Fruit fly (Drosophila melanogaster) whole organism: ENCODE results near the gene Sr-CI.

Experiments
- CG8478 ChIP-seq: fragments of >200 bp; optimal IDR thresholded peaks from 2 replicates; lab custom pipeline; 2018; ENCODE audit warnings: inconsistent platforms
- Dll ChIP-seq: fragments of >200 bp; optimal IDR thresholded peaks from 2 replicates; lab custom pipeline; 2017
- EcR ChIP-seq, 2 experiments: fragments of >200 bp; optimal IDR thresholded peaks; 2 replicates each; lab custom pipeline; 2017; ENCODE audit warnings: missing biosample characterization in 2 of 2, missing genetic modification characterization in 2 of 2, missing genetic modification reagents in 2 of 2
- pan ChIP-seq: fragments of >200 bp; optimal IDR thresholded peaks from 2 replicates; lab custom pipeline; 2017
- psq ChIP-seq: fragments of >200 bp; optimal IDR thresholded peaks from 2 replicates; lab custom pipeline; 2017
- usp ChIP-seq: fragments of >200 bp; optimal IDR thresholded peaks from 2 replicates; lab custom pipeline; 2017; ENCODE audit warnings: missing biosample characterization, missing genetic modification characterization, mixed read lengths

The Sr-CI gene

DNA sequence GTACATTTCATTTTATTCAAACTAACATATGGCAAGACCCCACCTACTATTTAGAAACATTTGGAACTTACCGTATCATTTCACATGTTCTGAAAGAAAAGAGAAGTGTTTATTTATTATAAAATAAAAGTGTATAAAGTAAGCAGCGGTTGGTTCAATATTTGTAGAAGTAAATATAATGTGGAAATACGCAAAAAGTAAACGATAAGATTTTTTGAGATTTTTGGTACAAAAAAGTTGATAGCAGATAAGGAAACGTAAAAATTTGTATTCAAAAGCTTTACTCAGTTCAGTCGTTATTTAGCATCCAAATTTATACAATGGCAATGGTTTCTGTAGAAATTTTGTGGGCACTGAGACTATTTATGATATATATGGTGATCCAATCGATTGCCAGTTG is 1.5 kb upstream of the Sr-CI start, which contains the start of gene Sr-CIII:
Gene Sr-CIII (plus strand): TSS at position 301 of the 400 bp plus-strand sequence.
- TF ChIP-seq psq (lab: Kevin White, UChicago), result no peak
- TF ChIP-seq Dll (lab: Kevin White, UChicago), result no peak
- TF ChIP-seq CG8478 (lab: Kevin White, UChicago), result no peak
- no peak for TF ChIP-seq usp (GFP tag; lab: Kevin White, UChicago)
- no peak for TF ChIP-seq EcR (GFP tag; optimal IDR thresholded peaks at IDR 0.05; lab: Kevin White, UChicago)
- TF ChIP-seq pan, result no peak

DNA sequence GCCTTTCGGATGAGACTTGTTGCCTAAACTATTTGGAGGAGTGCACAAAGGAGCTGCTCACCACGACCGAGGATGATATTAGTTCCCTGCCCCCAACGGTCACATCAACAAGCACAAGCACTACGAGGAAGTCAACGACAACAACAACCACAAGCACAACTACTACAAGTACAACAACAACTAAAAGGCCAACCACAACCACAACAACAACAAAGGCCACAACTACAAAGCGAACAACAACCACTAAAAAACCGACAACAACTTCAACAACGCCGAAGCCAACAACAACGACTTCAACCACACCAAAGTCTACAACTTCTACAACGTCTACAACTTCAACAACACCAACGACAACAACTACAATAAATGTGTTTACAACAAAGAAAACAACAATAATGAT is 1.5 kb downstream of the Sr-CI start:
- TF ChIP-seq CG8478 (lab: Kevin White, UChicago) (no peak), usp (GFP tag; lab: Kevin White, UChicago) (no peak), EcR (GFP tag; optimal IDR thresholded peaks at IDR 0.05; lab: Kevin White, UChicago) (no peak), psq (lab: Kevin White, UChicago) (no peak), Dll (lab: Kevin White, UChicago) (no peak), pan (no peak)

DNA sequence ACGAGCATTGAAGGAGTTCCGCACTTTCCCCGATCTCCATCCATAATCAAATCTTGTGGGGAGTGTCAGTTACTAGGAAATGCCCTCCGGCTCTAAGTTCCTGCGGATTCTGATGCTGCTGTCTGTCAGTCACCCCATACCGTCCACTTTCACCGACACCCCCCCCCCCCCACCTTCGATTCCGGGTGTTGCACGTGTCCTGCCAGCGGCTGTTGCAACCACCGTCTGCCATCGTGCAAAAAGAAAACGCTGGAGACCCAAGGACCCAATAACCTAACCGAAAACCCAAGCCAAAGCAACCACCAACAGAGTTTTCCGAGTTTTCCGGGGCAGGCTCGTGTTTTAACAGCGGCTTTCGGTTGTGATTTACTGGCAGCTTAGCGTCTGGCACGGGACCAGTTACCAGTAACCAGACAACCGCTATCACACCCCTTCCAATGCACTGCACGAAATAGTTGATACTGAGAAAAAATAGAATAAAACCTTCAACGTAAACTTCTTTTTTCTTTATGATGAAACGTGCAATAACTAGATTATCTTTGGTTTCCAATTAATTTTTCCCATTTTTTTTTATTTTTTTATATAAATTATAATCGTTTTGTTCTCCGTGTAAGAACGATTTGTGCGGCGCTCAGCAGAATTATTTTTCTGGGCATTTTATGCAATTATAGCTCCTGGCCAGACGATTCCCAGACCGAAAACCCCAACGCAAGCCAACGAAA is 3.3 kb downstream of the Sr-CI start:
- no peak for TF ChIP-seq usp (GFP tag; lab: Kevin White, UChicago)
- TF ChIP-seq EcR (GFP tag; optimal IDR thresholded peaks at IDR 0.05; lab: Kevin White, UChicago), result no peak
- TF ChIP-seq Dll (lab: Kevin White, UChicago), result no peak
- TF ChIP-seq CG8478 (lab: Kevin White, UChicago), result no peak
- no peak for TF ChIP-seq pan
- no peak for TF ChIP-seq psq (lab: Kevin White, UChicago)

DNA sequence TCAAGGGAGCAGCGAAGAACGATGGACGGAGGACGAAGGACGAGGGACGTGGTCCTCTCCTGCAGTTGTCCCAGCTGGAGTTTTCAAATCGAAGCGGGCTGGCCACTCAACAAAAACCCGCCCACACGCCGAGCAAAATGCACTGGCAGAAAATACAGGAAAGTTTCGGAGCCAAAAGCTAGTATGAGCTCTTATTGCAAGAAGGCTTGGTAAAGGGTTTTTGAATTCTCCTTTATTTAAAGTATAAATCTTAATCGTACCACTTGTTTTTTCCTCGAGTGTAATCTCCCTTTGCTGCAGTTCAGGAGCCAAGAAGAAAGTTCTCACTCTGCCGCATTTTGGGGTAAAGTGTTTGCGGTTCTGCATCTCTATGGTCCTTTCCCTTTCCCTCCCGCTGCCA is 7.4 kb downstream of the Sr-CI start:
- TF ChIP-seq CG8478 (lab: Kevin White, UChicago) (no peak), usp (GFP tag; lab: Kevin White, UChicago) (no peak), psq (lab: Kevin White, UChicago) (no peak), pan (no peak), Dll (lab: Kevin White, UChicago) (no peak), EcR (GFP tag; optimal IDR thresholded peaks at IDR 0.05; lab: Kevin White, UChicago) (no peak)

DNA sequence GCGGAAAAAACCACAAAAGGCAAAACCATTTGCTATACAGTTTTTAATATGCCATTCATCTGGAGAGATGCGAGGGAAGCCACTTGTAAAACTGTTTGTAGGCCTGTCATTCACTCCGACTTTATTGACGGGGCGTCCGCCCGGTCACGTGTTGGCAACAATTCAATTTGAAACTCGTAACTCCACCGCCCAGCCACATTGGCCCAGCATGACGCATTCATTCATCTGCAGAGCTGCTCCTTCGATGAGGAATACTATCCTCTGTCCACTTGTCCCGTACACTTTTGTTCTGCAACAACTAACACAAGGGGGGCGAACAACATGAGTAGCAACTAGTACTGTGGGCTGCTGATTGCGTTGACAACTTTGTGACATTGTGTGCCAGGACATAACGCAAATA is 10.8 kb downstream of the Sr-CI start:
- TF ChIP-seq CG8478 (lab: Kevin White, UChicago) (no peak), EcR (GFP tag; optimal IDR thresholded peaks at IDR 0.05; lab: Kevin White, UChicago) (no peak), usp (GFP tag; lab: Kevin White, UChicago) (no peak), Dll (lab: Kevin White, UChicago) (no peak), psq (lab: Kevin White, UChicago) (no peak), pan (no peak)

DNA sequence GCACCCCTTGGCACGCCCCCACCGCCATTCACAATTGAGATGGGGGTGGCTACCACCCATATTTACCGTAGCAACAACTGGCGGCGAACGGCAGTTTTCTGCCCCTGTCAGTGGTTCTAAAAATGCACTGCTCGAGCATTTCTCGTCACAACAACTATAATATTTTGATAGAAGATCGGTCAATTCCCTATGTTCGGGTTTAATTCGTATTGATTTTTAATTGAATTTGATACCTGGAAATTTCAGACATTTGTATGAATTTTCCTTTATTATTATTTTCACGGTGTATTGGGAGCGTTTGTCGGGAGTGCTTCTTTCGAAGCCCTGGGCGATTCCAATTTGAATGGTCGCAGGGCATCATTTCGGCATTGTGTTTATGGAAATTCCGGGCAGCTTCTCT is 11.6 kb downstream of the Sr-CI start:
- TF ChIP-seq Dll (lab: Kevin White, UChicago), result no peak
- TF ChIP-seq EcR (GFP tag; optimal IDR thresholded peaks at IDR 0.05; lab: Kevin White, UChicago), result no peak
- TF ChIP-seq psq (lab: Kevin White, UChicago), result no peak
- TF ChIP-seq pan, result no peak
- TF ChIP-seq CG8478 (lab: Kevin White, UChicago), result no peak
- TF ChIP-seq usp (GFP tag; lab: Kevin White, UChicago), result no peak

DNA sequence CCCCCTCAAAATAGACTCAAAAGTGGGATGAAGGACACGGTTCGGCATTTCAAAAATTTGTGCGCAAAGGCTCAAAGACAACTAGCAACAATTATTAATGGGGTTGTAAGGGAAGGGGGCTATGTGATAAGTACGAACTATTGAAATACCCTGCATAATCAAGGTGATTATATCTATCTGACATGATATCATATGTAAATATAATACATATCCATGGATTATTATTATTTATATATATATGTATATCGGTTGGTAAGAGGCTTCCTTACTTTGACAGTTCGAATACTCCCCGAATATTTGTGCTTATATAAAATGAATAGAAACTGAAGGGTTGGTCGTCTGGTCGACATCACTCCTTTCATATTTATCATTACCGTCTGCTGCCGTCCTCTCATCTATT is 12.5 kb downstream of the Sr-CI start:
- TF ChIP-seq usp (GFP tag; lab: Kevin White, UChicago) (no peak), CG8478 (lab: Kevin White, UChicago) (no peak), pan (no peak), Dll (lab: Kevin White, UChicago) (no peak), EcR (GFP tag; optimal IDR thresholded peaks at IDR 0.05; lab: Kevin White, UChicago) (no peak), psq (lab: Kevin White, UChicago) (no peak)

DNA sequence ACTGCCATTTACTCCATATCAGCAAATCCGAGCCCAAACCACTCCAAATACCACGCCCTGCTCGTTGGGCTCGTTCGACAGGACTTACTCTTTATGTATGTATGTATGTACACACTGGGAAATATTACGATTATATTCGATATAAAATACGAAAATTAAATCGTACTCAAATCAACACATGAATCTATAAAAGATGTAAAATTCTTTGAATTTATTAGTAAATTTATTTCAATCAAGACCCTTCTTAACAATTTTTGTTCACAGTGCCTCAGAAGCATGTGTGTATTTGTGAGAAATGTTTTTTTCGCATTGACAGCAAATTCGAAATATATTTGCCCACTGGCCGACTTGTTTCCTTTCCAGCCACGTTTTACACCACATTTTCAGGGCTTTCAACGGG is 24.8 kb downstream of the Sr-CI start:
- TF ChIP-seq CG8478 (lab: Kevin White, UChicago) (no peak), usp (GFP tag; lab: Kevin White, UChicago) (no peak), EcR (GFP tag; optimal IDR thresholded peaks at IDR 0.05; lab: Kevin White, UChicago) (no peak), Dll (lab: Kevin White, UChicago) (no peak), psq (lab: Kevin White, UChicago) (no peak), pan (no peak)

DNA sequence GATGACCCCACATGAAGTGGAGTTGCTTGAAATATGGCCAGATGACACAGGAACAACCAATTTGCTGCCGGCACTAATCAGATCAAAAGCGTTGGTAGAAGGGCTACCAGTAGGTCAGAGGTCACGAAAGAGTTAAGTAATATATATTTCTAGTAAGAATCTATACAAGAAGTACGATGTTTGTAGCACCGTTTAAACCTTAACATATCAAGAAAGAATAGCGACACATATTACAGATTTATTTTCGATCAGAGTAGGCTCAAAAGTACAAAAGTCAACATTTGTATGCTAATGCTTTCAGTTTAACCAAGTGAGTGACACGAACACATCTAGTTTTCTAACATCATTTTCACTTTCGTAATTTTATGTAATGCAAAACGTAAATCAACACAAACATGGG is 27.5 kb downstream of the Sr-CI start, which contains the start of gene CG2955:
Gene CG2955 (plus strand): TSS at position 301 of the 400 bp plus-strand sequence.
- TF ChIP-seq Dll (lab: Kevin White, UChicago) (no peak), usp (GFP tag; lab: Kevin White, UChicago) (no peak), EcR (GFP tag; optimal IDR thresholded peaks at IDR 0.05; lab: Kevin White, UChicago) (no peak), pan (no peak), CG8478 (lab: Kevin White, UChicago) (no peak), psq (lab: Kevin White, UChicago) (no peak)

DNA sequence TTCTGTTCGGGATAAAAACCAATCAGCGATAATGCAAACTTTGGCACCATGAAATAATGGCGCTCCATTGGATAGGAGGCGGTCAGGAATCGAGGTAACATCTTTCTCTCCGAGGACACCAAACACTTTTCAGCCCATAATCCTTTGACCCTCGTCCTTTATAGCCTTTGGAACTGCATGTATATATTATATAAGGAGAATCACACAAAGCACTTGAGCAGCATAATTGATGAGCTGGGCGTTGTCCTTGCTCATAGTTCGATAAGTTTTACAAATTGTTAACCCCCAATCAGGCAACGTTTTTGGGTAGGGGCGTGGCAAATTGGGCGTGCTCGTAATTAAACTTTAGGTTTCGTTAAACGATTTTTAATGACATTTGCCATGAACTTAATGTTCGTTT is 44.5 kb downstream of the Sr-CI start, which contains the start of gene Or24a:
Gene Or24a (minus strand): TSS at position 101 of the 400 bp plus-strand sequence.
- TF ChIP-seq usp (GFP tag; lab: Kevin White, UChicago), result no peak
